Fruit fly (Drosophila melanogaster) whole organism, embryonic: ENCODE data around the gene witty.

ENCODE experiments used
- CG11398 ChIP-seq: fragments of 200-800 bp; sonication (Bioruptor generic); optimal IDR thresholded peaks from 2 replicates; lab custom pipeline; 2016; ENCODE audit warnings: missing biosample characterization, missing genetic modification characterization
- CG12071 ChIP-seq: fragments of 200-800 bp; sonication (Bioruptor generic); optimal IDR thresholded peaks from 3 replicates; lab custom pipeline; 2018; ENCODE audit warnings: missing biosample characterization, mild to moderate bottlenecking, missing genetic modification characterization
- CG12219 ChIP-seq: fragments of 200-800 bp; sonication (Bioruptor generic); optimal IDR thresholded peaks from 3 replicates; lab custom pipeline; 2018; ENCODE audit warnings: missing biosample characterization, mild to moderate bottlenecking, missing genetic modification characterization
- CG12236 ChIP-seq: fragments of 200-800 bp; sonication (Bioruptor generic); optimal IDR thresholded peaks from 2 replicates; lab custom pipeline; 2016; ENCODE audit warnings: missing biosample characterization, missing genetic modification characterization
- CG12299 ChIP-seq: fragments of 200-800 bp; sonication (Bioruptor generic); optimal IDR thresholded peaks from 2 replicates; lab custom pipeline; 2018; ENCODE audit warnings: missing biosample characterization, mild to moderate bottlenecking, missing genetic modification characterization
- CG15269 ChIP-seq: fragments of 200-800 bp; sonication (Bioruptor generic); optimal IDR thresholded peaks from 2 replicates; lab custom pipeline; 2018; ENCODE audit warnings: missing biosample characterization, mild to moderate bottlenecking, missing genetic modification characterization, moderate library complexity
- CG15601 ChIP-seq: fragments of 200-800 bp; sonication (Bioruptor generic); optimal IDR thresholded peaks from 3 replicates; lab custom pipeline; 2019; ENCODE audit warnings: missing biosample characterization, mild to moderate bottlenecking, missing genetic modification characterization, moderate library complexity
- CG17361 ChIP-seq: fragments of 200-800 bp; sonication (Bioruptor generic); IDR thresholded peaks from 3 replicates; pipeline ENCODE4 v1.3.6; 2022; ENCODE audit warnings: missing biosample characterization, missing genetic modification characterization
- CG17612 ChIP-seq: fragments of 200-800 bp; sonication (Bioruptor generic); IDR thresholded peaks from 2 replicates; pipeline ENCODE4 v1.3.6; 2022; ENCODE audit warnings: missing biosample characterization, missing genetic modification characterization
- CG2875 ChIP-seq: fragments of 200-800 bp; sonication (Bioruptor generic); optimal IDR thresholded peaks from 2 replicates; lab custom pipeline; 2017; ENCODE audit warnings: missing biosample characterization, mild to moderate bottlenecking, missing genetic modification characterization, missing genetic modification reagents
- CG30020 ChIP-seq: fragments of 200-800 bp; optimal IDR thresholded peaks from 2 replicates; lab custom pipeline; 2019; ENCODE audit warnings: missing biosample characterization, mild to moderate bottlenecking, missing genetic modification characterization, moderate library complexity
- CG31365 ChIP-seq: fragments of 200-800 bp; sonication (Bioruptor generic); optimal IDR thresholded peaks from 2 replicates; lab custom pipeline; 2018; ENCODE audit warnings: missing biosample characterization, mild to moderate bottlenecking, missing genetic modification characterization
- CG3163 ChIP-seq: fragments of 200-800 bp; sonication (Bioruptor generic); optimal IDR thresholded peaks from 3 replicates; lab custom pipeline; 2016; ENCODE audit warnings: missing biosample characterization, missing genetic modification characterization
- CG3281 ChIP-seq: fragments of 200-800 bp; sonication (Bioruptor generic); optimal IDR thresholded peaks from 3 replicates; lab custom pipeline; 2017; ENCODE audit warnings: missing biosample characterization, mild to moderate bottlenecking, missing genetic modification characterization
- CG4360 ChIP-seq: fragments of 200-800 bp; sonication (Bioruptor generic); IDR thresholded peaks from 2 replicates; pipeline ENCODE4 v1.3.6; 2022; ENCODE audit warnings: missing biosample characterization, missing genetic modification characterization
- CG6689 ChIP-seq: fragments of 200-800 bp; sonication (Bioruptor generic); IDR thresholded peaks from 2 replicates; pipeline ENCODE4 v1.3.6; 2022; ENCODE audit warnings: missing biosample characterization, missing genetic modification characterization
- CG6854 ChIP-seq: fragments of 200-800 bp; sonication (Bioruptor generic); optimal IDR thresholded peaks from 3 replicates; lab custom pipeline; 2017; ENCODE audit warnings: missing biosample characterization, mild to moderate bottlenecking, missing genetic modification characterization
- CG8388 ChIP-seq: fragments of 200-800 bp; sonication (Bioruptor generic); optimal IDR thresholded peaks from 2 replicates; lab custom pipeline; 2019; ENCODE audit warnings: missing biosample characterization, mild to moderate bottlenecking, missing genetic modification characterization, moderate library complexity
- CG8765 ChIP-seq: fragments of 200-800 bp; sonication (Bioruptor generic); IDR thresholded peaks from 2 replicates; pipeline ENCODE4 v1.3.6; 2022; ENCODE audit warnings: missing biosample characterization, missing genetic modification characterization
- CG9817 ChIP-seq: fragments of 200-800 bp; sonication (Bioruptor generic); optimal IDR thresholded peaks from 2 replicates; lab custom pipeline; 2018; ENCODE audit warnings: missing biosample characterization, mild to moderate bottlenecking, missing genetic modification characterization, moderate library complexity
- CHES-1-like ChIP-seq: fragments of 200-800 bp; sonication (Bioruptor generic); optimal IDR thresholded peaks from 2 replicates; lab custom pipeline; 2016; ENCODE audit warnings: missing biosample characterization, missing genetic modification characterization
- Dll ChIP-seq: fragments of 200-800 bp; sonication (Bioruptor generic); IDR thresholded peaks from 4 replicates; pipeline ENCODE4 v1.3.6; 2022; ENCODE audit warnings: missing biosample characterization, missing genetic modification characterization; ENCODE audit not compliant: partially characterized antibody
- ERR ChIP-seq: fragments of 200-800 bp; sonication (Bioruptor generic); optimal IDR thresholded peaks from 2 replicates; lab custom pipeline; 2016; ENCODE audit warnings: missing biosample characterization, missing genetic modification characterization
- Hey ChIP-seq: fragments of 200-800 bp; sonication (Bioruptor generic); optimal IDR thresholded peaks from 3 replicates; lab custom pipeline; 2018; ENCODE audit warnings: missing biosample characterization, mild to moderate bottlenecking, missing genetic modification characterization
- Lhr ChIP-seq: fragments of 200-800 bp; sonication (Bioruptor generic); optimal IDR thresholded peaks from 3 replicates; lab custom pipeline; 2017; ENCODE audit warnings: mild to moderate bottlenecking, missing biosample characterization, missing genetic modification reagents, missing genetic modification characterization
- Lpt ChIP-seq: fragments of >200 bp; optimal IDR thresholded peaks from 2 replicates; lab custom pipeline; 2018; ENCODE audit warnings: missing biosample characterization, missing genetic modification characterization
- Mad ChIP-seq: fragments of 200-800 bp; sonication (Bioruptor generic); optimal IDR thresholded peaks from 2 replicates; lab custom pipeline; 2016; ENCODE audit warnings: missing biosample characterization, missing genetic modification characterization
- Meics ChIP-seq: fragments of 200-800 bp; sonication (Bioruptor generic); optimal IDR thresholded peaks from 2 replicates; lab custom pipeline; 2017; ENCODE audit warnings: missing biosample characterization, mild to moderate bottlenecking, missing genetic modification characterization
- Mrtf ChIP-seq: fragments of 200-800 bp; sonication (Bioruptor generic); IDR thresholded peaks from 3 replicates; pipeline ENCODE4 v1.3.6; 2022; ENCODE audit warnings: missing biosample characterization, missing genetic modification characterization
- Neu2 ChIP-seq: fragments of 200-800 bp; sonication (Bioruptor generic); optimal IDR thresholded peaks from 3 replicates; lab custom pipeline; 2016; ENCODE audit warnings: missing biosample characterization, missing genetic modification characterization, borderline replicate concordance
- Nf-YC ChIP-seq: fragments of 200-800 bp; optimal IDR thresholded peaks from 3 replicates; lab custom pipeline; 2019; ENCODE audit warnings: missing biosample characterization, mild to moderate bottlenecking, missing genetic modification characterization, moderate library complexity
- Oli ChIP-seq: fragments of 200-800 bp; sonication (Bioruptor generic); optimal IDR thresholded peaks from 2 replicates; lab custom pipeline; 2018; ENCODE audit warnings: missing biosample characterization, mild to moderate bottlenecking, missing genetic modification characterization, moderate library complexity
- Rx ChIP-seq: fragments of 200-800 bp; sonication (Bioruptor generic); IDR thresholded peaks from 2 replicates; pipeline ENCODE4 v1.3.6; 2022; ENCODE audit warnings: missing biosample characterization, missing genetic modification characterization
- Scr ChIP-seq: fragments of 200-800 bp; sonication (Bioruptor generic); IDR thresholded peaks from 2 replicates; pipeline ENCODE4 v1.3.6; 2022; ENCODE audit warnings: missing biosample characterization, missing genetic modification characterization; ENCODE audit not compliant: partially characterized antibody
- Sox102F ChIP-seq: fragments of 200-800 bp; sonication (Bioruptor generic); optimal IDR thresholded peaks from 2 replicates; lab custom pipeline; 2018; ENCODE audit warnings: missing biosample characterization, mild to moderate bottlenecking, missing genetic modification characterization, moderate library complexity
- Spps ChIP-seq: fragments of 200-800 bp; sonication (Bioruptor generic); optimal IDR thresholded peaks from 2 replicates; lab custom pipeline; 2018; ENCODE audit warnings: missing biosample characterization, mild to moderate bottlenecking, missing genetic modification characterization
- Ssrp ChIP-seq: fragments of 200-800 bp; sonication (Bioruptor generic); optimal IDR thresholded peaks from 2 replicates; lab custom pipeline; 2018; ENCODE audit warnings: missing biosample characterization, mild to moderate bottlenecking, missing genetic modification characterization, moderate library complexity
- YL-1 ChIP-seq: fragments of 200-800 bp; sonication (Bioruptor generic); optimal IDR thresholded peaks from 3 replicates; lab custom pipeline; 2017; ENCODE audit warnings: missing biosample characterization, mild to moderate bottlenecking, missing genetic modification characterization
- cas ChIP-seq: fragments of 200-800 bp; sonication (Bioruptor generic); IDR thresholded peaks from 2 replicates; pipeline ENCODE4 v1.3.6; 2022; ENCODE audit warnings: missing biosample characterization, missing genetic modification characterization
- en ChIP-seq: fragments of 200-800 bp; sonication (Bioruptor generic); optimal IDR thresholded peaks from 2 replicates; lab custom pipeline; 2016; ENCODE audit warnings: missing biosample characterization, missing genetic modification characterization
- fd3F ChIP-seq: fragments of 200-800 bp; sonication (Bioruptor generic); optimal IDR thresholded peaks from 2 replicates; lab custom pipeline; 2018; ENCODE audit warnings: missing biosample characterization, mild to moderate bottlenecking, missing genetic modification characterization, moderate library complexity
- fd96Cb ChIP-seq: fragments of 200-800 bp; sonication (Bioruptor generic); optimal IDR thresholded peaks from 2 replicates; lab custom pipeline; 2018; ENCODE audit warnings: missing biosample characterization, mild to moderate bottlenecking, missing genetic modification characterization, moderate library complexity
- lbe ChIP-seq: fragments of 200-800 bp; sonication (Bioruptor generic); optimal IDR thresholded peaks from 2 replicates; lab custom pipeline; 2016; ENCODE audit warnings: missing biosample characterization, mild to moderate bottlenecking, missing genetic modification characterization
- maf-S ChIP-seq: fragments of 200-800 bp; sonication (Bioruptor generic); optimal IDR thresholded peaks from 2 replicates; lab custom pipeline; 2016; ENCODE audit warnings: missing biosample characterization, missing genetic modification characterization
- mam ChIP-seq: fragments of 200-800 bp; sonication (Bioruptor generic); optimal IDR thresholded peaks from 3 replicates; lab custom pipeline; 2016; ENCODE audit warnings: missing biosample characterization, missing genetic modification characterization
- otp ChIP-seq: fragments of 200-800 bp; sonication (Bioruptor generic); IDR thresholded peaks from 3 replicates; pipeline ENCODE4, ENCODE4 v1.3.6; 2022; ENCODE audit warnings: missing biosample characterization, missing genetic modification characterization
- pho ChIP-seq: fragments of 200-800 bp; sonication (Bioruptor generic); optimal IDR thresholded peaks from 2 replicates; lab custom pipeline; 2016; ENCODE audit warnings: missing biosample characterization, missing genetic modification characterization
- vfl ChIP-seq: fragments of 200-800 bp; sonication (Bioruptor generic); optimal IDR thresholded peaks from 2 replicates; lab custom pipeline; 2016; ENCODE audit warnings: missing biosample characterization, missing genetic modification characterization
- zf30C ChIP-seq: fragments of 200-800 bp; sonication (Bioruptor generic); optimal IDR thresholded peaks from 3 replicates; lab custom pipeline; 2018; ENCODE audit warnings: missing biosample characterization, mild to moderate bottlenecking, missing genetic modification characterization
- zfh1 ChIP-seq: fragments of 200-800 bp; sonication (Bioruptor generic); IDR thresholded peaks from 3 replicates; pipeline ENCODE4 v1.3.6; 2022; ENCODE audit warnings: missing biosample characterization, missing genetic modification characterization

Gene witty

DNA sequence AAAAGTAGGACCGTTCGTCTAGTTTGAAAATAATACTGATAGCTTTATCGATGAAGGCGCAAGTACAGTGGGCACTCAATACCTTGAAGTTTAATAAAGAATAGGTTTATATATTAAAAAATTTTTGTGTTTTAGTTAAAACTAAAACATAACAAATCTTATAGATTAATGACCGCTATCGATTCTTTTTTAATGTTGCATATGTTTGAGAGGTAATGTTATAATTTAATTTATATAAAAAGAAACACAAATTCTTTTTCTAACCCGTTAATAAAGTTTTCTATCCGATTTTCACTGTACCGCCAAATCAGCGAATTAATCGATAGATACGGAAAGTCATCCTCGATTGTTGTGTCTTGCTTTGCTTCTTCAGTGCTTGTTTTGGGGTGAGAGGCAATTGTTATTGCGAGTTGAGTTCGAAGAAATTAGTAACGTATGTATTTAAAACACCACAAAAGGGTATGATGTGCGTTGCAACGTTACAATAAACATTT lies 46.1 kb downstream of the witty start, which contains the start of the genes Dad1 and CG13384 (continued):
- peak; percentile 67 for TF ChIP-seq Mad
- no peak for TF ChIP-seq CG12236
- peak; percentile 95 for TF ChIP-seq Meics (GFP tag; lab: Kevin White, UChicago)
- TF ChIP-seq CG2875 (GFP tag; lab: Kevin White, UChicago), result peak; percentile 66
- TF ChIP-seq CG17361 (GFP tag; lab: Robert Waterston, UW), result peak; percentile 98
- peak; percentile 91 for TF ChIP-seq Oli
- TF ChIP-seq zf30C, result peak; percentile 6
- TF ChIP-seq CG3281 (GFP tag; lab: Kevin White, UChicago), result peak; percentile 95
- peak; percentile 81 for TF ChIP-seq pho (GFP tag; lab: Kevin White, UChicago)
- peak; percentile 88 for TF ChIP-seq CG6854 (GFP tag; lab: Kevin White, UChicago)
- no peak for TF ChIP-seq CG3163 (GFP tag; lab: Kevin White, UChicago)
- TF ChIP-seq CG4360 (GFP tag; lab: Robert Waterston, UW), result 0 out of 2 replicates have a peak, but pooled peaks have one; percentile 42
- peak; percentile 10 for TF ChIP-seq CG12071 (GFP tag; lab: Kevin White, UChicago)
- no peak for TF ChIP-seq Neu2
- TF ChIP-seq Spps (tag; lab: Kevin White, UChicago), result peak; percentile 82
- peak; percentile 94 for TF ChIP-seq CG6689 (GFP tag; lab: Robert Waterston, UW)
- peak; percentile 58 for TF ChIP-seq Lhr (GFP tag; lab: Kevin White, UChicago)
- TF ChIP-seq otp, result 0 out of 3 replicates have a peak, but pooled peaks have one; percentile 55
- TF ChIP-seq Sox102F (GFP tag; lab: Kevin White, UChicago), result peak; percentile 91
- peak; percentile 78; the same call in 1 of the 2 replicates for TF ChIP-seq CG8765 (GFP tag; lab: Robert Waterston, UW)
- TF ChIP-seq CG15601, result peak; percentile 91
- TF ChIP-seq CG17612, result peak; percentile 82
- TF ChIP-seq Rx, result peak; percentile 58
- TF ChIP-seq CG12219, result peak; percentile 57
- peak; percentile 13 for TF ChIP-seq ERR
- no peak for TF ChIP-seq Hey (tag; lab: Kevin White, UChicago)
- TF ChIP-seq Scr (GFP tag; lab: Robert Waterston, UW), result peak; percentile 60
- TF ChIP-seq CG8388 (GFP tag; lab: Kevin White, UChicago), result peak; percentile 90
- peak; percentile 88 for TF ChIP-seq Mrtf (GFP tag; lab: Robert Waterston, UW)
- TF ChIP-seq mam, result peak; percentile 69
- TF ChIP-seq Ssrp (tag; lab: Kevin White, UChicago), result peak; percentile 90
- peak; percentile 61 for TF ChIP-seq vfl (GFP tag; lab: Kevin White, UChicago)
- no peak for TF ChIP-seq CG31365
- TF ChIP-seq maf-S (GFP tag; lab: Kevin White, UChicago), result peak; percentile 66
- peak; percentile 93 for TF ChIP-seq CG12299 (tag; lab: Kevin White, UChicago)
- TF ChIP-seq CG9817 (tag; lab: Kevin White, UChicago), result peak; percentile 94
- TF ChIP-seq lbe, result peak; percentile 90
- peak; percentile 85 for TF ChIP-seq zfh1 (GFP tag; lab: Robert Waterston, UW)
- TF ChIP-seq fd3F (GFP tag; lab: Kevin White, UChicago), result peak; percentile 92
- TF ChIP-seq CG30020 (tag; lab: Kevin White, UChicago), result peak; percentile 88
- TF ChIP-seq Dll (GFP tag; lab: Robert Waterston, UW), result peak; percentile 68; the same call in 3 of the 4 replicates
- TF ChIP-seq cas (GFP tag; lab: Robert Waterston, UW), result peak; percentile 84
- TF ChIP-seq en (GFP tag; lab: Kevin White, UChicago), result no peak
- TF ChIP-seq CG15269, result peak; percentile 96
- TF ChIP-seq Lpt (GFP tag; lab: Kevin White, UChicago), result no peak
- TF ChIP-seq Nf-YC, result peak; percentile 91
- no peak for TF ChIP-seq CG11398 (GFP tag; lab: Kevin White, UChicago)
- TF ChIP-seq CHES-1-like (GFP tag; lab: Kevin White, UChicago), result peak; percentile 54
- peak; percentile 90 for TF ChIP-seq fd96Cb (tag; lab: Kevin White, UChicago)
- TF ChIP-seq YL-1 (GFP tag; lab: Kevin White, UChicago), result peak; percentile 54
